Fruit fly (Drosophila melanogaster) whole organism, embryonic: ENCODE data around the gene dec.

ENCODE experiments used
- Abd-B ChIP-seq: fragments of 200-800 bp; sonication (Bioruptor generic); optimal IDR thresholded peaks from 2 replicates; lab custom pipeline; 2018; ENCODE audit warnings: missing biosample characterization, mild to moderate bottlenecking, missing genetic modification characterization, moderate library complexity
- Atf6 ChIP-seq: fragments of 200-800 bp; sonication (Bioruptor generic); IDR thresholded peaks from 2 replicates; pipeline ENCODE4 v1.3.6; 2022; ENCODE audit warnings: missing biosample characterization, missing genetic modification characterization
- CG10654 ChIP-seq: fragments of 200-800 bp; sonication (Bioruptor generic); optimal IDR thresholded peaks from 2 replicates; lab custom pipeline; 2016; ENCODE audit warnings: missing biosample characterization, missing genetic modification characterization
- CG12659 ChIP-seq: fragments of 200-800 bp; sonication (Bioruptor generic); optimal IDR thresholded peaks from 3 replicates; lab custom pipeline; 2017; ENCODE audit warnings: mild to moderate bottlenecking, missing biosample characterization, missing genetic modification reagents, missing genetic modification characterization
- CG13287 ChIP-seq: fragments of 200-800 bp; sonication (Bioruptor generic); IDR thresholded peaks from 2 replicates; pipeline ENCODE4 v1.3.6; 2022; ENCODE audit warnings: missing biosample characterization, missing genetic modification characterization; ENCODE audit not compliant: partially characterized antibody
- CG14050 ChIP-seq: fragments of 200-800 bp; sonication (Bioruptor generic); IDR thresholded peaks from 3 replicates; pipeline ENCODE4 v1.3.6; 2022; ENCODE audit warnings: missing biosample characterization, missing genetic modification characterization
- CG15696 ChIP-seq: fragments of 200-800 bp; sonication (Bioruptor generic); optimal IDR thresholded peaks from 2 replicates; lab custom pipeline; 2019; ENCODE audit warnings: missing biosample characterization, mild to moderate bottlenecking, missing genetic modification characterization, moderate library complexity
- CG2129 ChIP-seq: fragments of 200-800 bp; sonication (Bioruptor generic); IDR thresholded peaks from 2 replicates; pipeline ENCODE4 v1.3.6; 2022; ENCODE audit warnings: missing biosample characterization, missing genetic modification characterization; ENCODE audit not compliant: partially characterized antibody
- CG2199 ChIP-seq: fragments of 200-800 bp; sonication (Bioruptor generic); IDR thresholded peaks from 3 replicates; pipeline ENCODE4 v1.3.6; 2022; ENCODE audit warnings: missing biosample characterization, missing genetic modification characterization
- CG2202 ChIP-seq: fragments of 200-800 bp; sonication (Bioruptor generic); optimal IDR thresholded peaks from 2 replicates; lab custom pipeline; 2018; ENCODE audit warnings: missing biosample characterization, mild to moderate bottlenecking, missing genetic modification characterization
- CG2889 ChIP-seq: fragments of 200-800 bp; sonication (Bioruptor generic); IDR thresholded peaks from 3 replicates; pipeline ENCODE4 v1.3.6; 2022; ENCODE audit warnings: missing biosample characterization, missing genetic modification characterization
- CG30403 ChIP-seq: fragments of 200-800 bp; sonication (Bioruptor generic); optimal IDR thresholded peaks from 3 replicates; lab custom pipeline; 2016; ENCODE audit warnings: missing biosample characterization, missing genetic modification characterization
- CG34376 ChIP-seq: fragments of 200-800 bp; sonication (Bioruptor generic); optimal IDR thresholded peaks from 2 replicates; lab custom pipeline; 2018; ENCODE audit warnings: missing biosample characterization, mild to moderate bottlenecking, missing genetic modification characterization
- CG7357 ChIP-seq: fragments of 200-800 bp; sonication (Bioruptor generic); IDR thresholded peaks from 3 replicates; pipeline ENCODE4 v1.3.6; 2022; ENCODE audit warnings: missing biosample characterization, missing genetic modification characterization
- CG9876 ChIP-seq: fragments of 200-800 bp; sonication (Bioruptor generic); optimal IDR thresholded peaks from 2 replicates; lab custom pipeline; 2016; ENCODE audit warnings: missing biosample characterization, missing genetic modification characterization
- CrebB ChIP-seq: fragments of 200-800 bp; sonication (Bioruptor generic); optimal IDR thresholded peaks from 3 replicates; lab custom pipeline; 2018; ENCODE audit warnings: missing biosample characterization, mild to moderate bottlenecking, missing genetic modification characterization
- D19A ChIP-seq: fragments of 200-800 bp; optimal IDR thresholded peaks from 3 replicates; lab custom pipeline; 2019; ENCODE audit warnings: missing biosample characterization, mild to moderate bottlenecking, missing genetic modification characterization, moderate library complexity
- Dek ChIP-seq: fragments of 200-800 bp; sonication (Bioruptor generic); optimal IDR thresholded peaks from 3 replicates; lab custom pipeline; 2019; ENCODE audit warnings: missing biosample characterization, mild to moderate bottlenecking, missing genetic modification characterization, moderate library complexity
- Ets97D ChIP-seq: fragments of 200-800 bp; sonication (Bioruptor generic); optimal IDR thresholded peaks from 3 replicates; lab custom pipeline; 2016; ENCODE audit warnings: missing biosample characterization, missing genetic modification characterization
- Fer1 ChIP-seq: fragments of 200-800 bp; sonication (Bioruptor generic); optimal IDR thresholded peaks from 2 replicates; lab custom pipeline; 2017; ENCODE audit warnings: missing biosample characterization, mild to moderate bottlenecking, missing genetic modification characterization
- Fer2 ChIP-seq: fragments of 200-800 bp; sonication (Bioruptor generic); optimal IDR thresholded peaks from 2 replicates; lab custom pipeline; 2018; ENCODE audit warnings: missing biosample characterization, mild to moderate bottlenecking, missing genetic modification characterization, moderate library complexity
- HmgD ChIP-seq: fragments of 200-800 bp; sonication (Bioruptor generic); optimal IDR thresholded peaks from 3 replicates; lab custom pipeline; 2016; ENCODE audit warnings: missing biosample characterization, missing genetic modification characterization
- Hr78 ChIP-seq, 2 experiments: fragments of 200-800 bp in 1 of 2; fragments of >200 bp in 1 of 2; sonication (Bioruptor generic) in 1 of 2; optimal IDR thresholded peaks; 2 replicates each; lab custom pipeline; 2017 to 2019; ENCODE audit warnings: missing biosample characterization in 2 of 2, missing genetic modification characterization in 2 of 2, mild to moderate bottlenecking in 1 of 2, moderate library complexity in 1 of 2
- MESR4 ChIP-seq: fragments of 200-800 bp; sonication (Bioruptor generic); optimal IDR thresholded peaks from 2 replicates; lab custom pipeline; 2018; ENCODE audit warnings: missing biosample characterization, mild to moderate bottlenecking, missing genetic modification characterization, moderate library complexity
- Nf-YC ChIP-seq: fragments of 200-800 bp; optimal IDR thresholded peaks from 3 replicates; lab custom pipeline; 2019; ENCODE audit warnings: missing biosample characterization, mild to moderate bottlenecking, missing genetic modification characterization, moderate library complexity
- Ravus ChIP-seq: fragments of 200-800 bp; sonication (Bioruptor generic); IDR thresholded peaks from 2 replicates; pipeline ENCODE4 v1.3.6; 2022; ENCODE audit warnings: missing biosample characterization, missing genetic modification characterization
- Six4 ChIP-seq: fragments of 200-800 bp; sonication (Bioruptor generic); optimal IDR thresholded peaks from 2 replicates; lab custom pipeline; 2016; ENCODE audit warnings: missing biosample characterization, missing genetic modification characterization
- Sox100B ChIP-seq: fragments of 200-800 bp; sonication (Bioruptor generic); optimal IDR thresholded peaks from 3 replicates; lab custom pipeline; 2018; ENCODE audit warnings: missing biosample characterization, mild to moderate bottlenecking, missing genetic modification characterization
- TFAM ChIP-seq: fragments of 200-800 bp; sonication (Bioruptor generic); optimal IDR thresholded peaks from 2 replicates; lab custom pipeline; 2017; ENCODE audit warnings: missing biosample characterization, missing genetic modification characterization, inconsistent platforms
- az2 ChIP-seq: fragments of 200-800 bp; sonication (Bioruptor generic); optimal IDR thresholded peaks from 3 replicates; lab custom pipeline; 2016; ENCODE audit warnings: missing biosample characterization, missing genetic modification characterization
- bcd ChIP-seq: fragments of 200-800 bp; sonication (Bioruptor generic); optimal IDR thresholded peaks from 2 replicates; lab custom pipeline; 2017; ENCODE audit warnings: missing biosample characterization, mild to moderate bottlenecking, missing genetic modification characterization
- br ChIP-seq: fragments of >200 bp; optimal IDR thresholded peaks from 2 replicates; lab custom pipeline; 2017
- bsh ChIP-seq, 2 experiments: fragments of 200-800 bp; sonication (Bioruptor generic); optimal IDR thresholded peaks; 2 replicates each; lab custom pipeline; 2017 to 2018; ENCODE audit warnings: mild to moderate bottlenecking in 2 of 2, missing biosample characterization in 2 of 2, missing genetic modification characterization in 2 of 2, moderate library complexity in 1 of 2
- danr ChIP-seq: fragments of 200-800 bp; sonication (Bioruptor generic); IDR thresholded peaks from 2 replicates; pipeline ENCODE4 v1.3.6; 2022; ENCODE audit warnings: missing biosample characterization, missing genetic modification characterization
- dpn ChIP-seq, 2 experiments: fragments of 200-800 bp; sonication (Bioruptor generic); optimal IDR thresholded peaks; 3 replicates each; lab custom pipeline; 2016; ENCODE audit warnings: missing biosample characterization in 2 of 2, missing genetic modification characterization in 2 of 2
- fru ChIP-seq: fragments of >200 bp; optimal IDR thresholded peaks from 2 replicates; lab custom pipeline; 2017
- gcm2 ChIP-seq: fragments of 200-800 bp; sonication (Bioruptor generic); optimal IDR thresholded peaks from 2 replicates; lab custom pipeline; 2016; ENCODE audit warnings: missing biosample characterization, missing genetic modification characterization
- gem ChIP-seq: fragments of 200-800 bp; sonication (Bioruptor generic); optimal IDR thresholded peaks from 2 replicates; lab custom pipeline; 2019; ENCODE audit warnings: missing biosample characterization, mild to moderate bottlenecking, missing genetic modification characterization, moderate library complexity
- gsb ChIP-seq: fragments of 200-800 bp; sonication (Bioruptor generic); IDR thresholded peaks from 2 replicates; pipeline ENCODE4 v1.3.6; 2022; ENCODE audit warnings: missing biosample characterization, missing genetic modification characterization
- kay ChIP-seq: fragments of 200-800 bp; sonication (Bioruptor generic); optimal IDR thresholded peaks from 2 replicates; lab custom pipeline; 2016; ENCODE audit warnings: missing biosample characterization, missing genetic modification characterization
- mld ChIP-seq: fragments of 200-800 bp; sonication (Bioruptor generic); IDR thresholded peaks from 3 replicates; pipeline ENCODE4 v1.3.6; 2022; ENCODE audit warnings: missing biosample characterization, missing genetic modification characterization; ENCODE audit not compliant: partially characterized antibody
- psq ChIP-seq: fragments of 200-800 bp; sonication (Bioruptor generic); optimal IDR thresholded peaks from 2 replicates; lab custom pipeline; 2017; ENCODE audit warnings: missing biosample characterization, missing genetic modification characterization
- ro ChIP-seq: fragments of 200-800 bp; sonication (Bioruptor generic); IDR thresholded peaks from 2 replicates; pipeline ENCODE4 v1.3.6; 2022; ENCODE audit warnings: missing biosample characterization, missing genetic modification characterization
- sc ChIP-seq, 3 experiments: fragments of >200 bp in 2 of 3; fragments of 200-800 bp in 1 of 3; sonication (Bioruptor generic) in 1 of 3; optimal IDR thresholded peaks; 2 replicates in 2 of 3; 3 replicates in 1 of 3; lab custom pipeline; 2017; ENCODE audit warnings: mild to moderate bottlenecking in 1 of 3, missing biosample characterization in 1 of 3, missing genetic modification characterization in 1 of 3, missing genetic modification reagents in 1 of 3
- sim ChIP-seq: fragments of 200-800 bp; sonication (Bioruptor generic); IDR thresholded peaks from 2 replicates; pipeline ENCODE4 v1.3.6; 2022; ENCODE audit warnings: missing biosample characterization, missing genetic modification characterization
- so ChIP-seq: fragments of 200-800 bp; sonication (Bioruptor generic); IDR thresholded peaks from 3 replicates; pipeline ENCODE4 v1.3.6; 2022; ENCODE audit warnings: missing biosample characterization, missing genetic modification characterization
- tap ChIP-seq: fragments of 200-800 bp; optimal IDR thresholded peaks from 3 replicates; lab custom pipeline; 2019; ENCODE audit warnings: missing biosample characterization, mild to moderate bottlenecking, missing genetic modification characterization, moderate library complexity
- tll ChIP-seq, 2 experiments: fragments of 200-800 bp in 1 of 2; fragments of >200 bp in 1 of 2; sonication (Bioruptor generic) in 1 of 2; optimal IDR thresholded peaks; 2 replicates each; lab custom pipeline; 2017 to 2019; ENCODE audit warnings: missing biosample characterization in 2 of 2, missing genetic modification characterization in 2 of 2, mild to moderate bottlenecking in 1 of 2, moderate library complexity in 1 of 2
- zf30C ChIP-seq: fragments of 200-800 bp; sonication (Bioruptor generic); optimal IDR thresholded peaks from 3 replicates; lab custom pipeline; 2018; ENCODE audit warnings: missing biosample characterization, mild to moderate bottlenecking, missing genetic modification characterization
- zfh2 ChIP-seq: fragments of 200-800 bp; sonication (Bioruptor generic); optimal IDR thresholded peaks from 2 replicates; lab custom pipeline; 2016; ENCODE audit warnings: missing biosample characterization, missing genetic modification characterization

The dec gene

dm6 chrX:7888386-7889024, 15.5 kb upstream of the dec start, which contains the start of gene Acat1 (continued):
- no peak for TF ChIP-seq Ravus (GFP tag; lab: Robert Waterston, UW)
- peak; percentile 27 for TF ChIP-seq tap (tag; lab: Kevin White, UChicago)
- no peak for TF ChIP-seq Hr78 (GFP tag; optimal IDR thresholded peaks at IDR 0.05; lab: Kevin White, UChicago)
- TF ChIP-seq kay = peak; percentile 39
- TF ChIP-seq CG13287 (GFP tag; lab: Robert Waterston, UW) = peak; percentile 62
- TF ChIP-seq HmgD (GFP tag; lab: Kevin White, UChicago) = peak; percentile 29
- peak; percentile 53 for TF ChIP-seq Ets97D (GFP tag; lab: Kevin White, UChicago)
- TF ChIP-seq Fer1 = no peak
- TF ChIP-seq sc (optimal IDR thresholded peaks at IDR 0.05; lab: Kevin White, UChicago) = no peak
- TF ChIP-seq sc (GFP tag; optimal IDR thresholded peaks at IDR 0.05; lab: Kevin White, UChicago) = no peak
- TF ChIP-seq bsh (GFP tag; optimal IDR thresholded peaks at IDR 0.05; lab: Kevin White, UChicago) = peak in 1 of 2 experiments; percentile 64
- TF ChIP-seq CG34376 (GFP tag; lab: Kevin White, UChicago) = peak; percentile 0
- TF ChIP-seq tll (GFP tag; optimal IDR thresholded peaks at IDR 0.05; lab: Kevin White, UChicago) = no peak
- TF ChIP-seq CG14050 (GFP tag; lab: Robert Waterston, UW) = no peak; the same call in 2 of the 3 replicates
- no peak for TF ChIP-seq CrebB (tag; lab: Kevin White, UChicago)
- peak; percentile 46 for TF ChIP-seq D19A (tag; lab: Kevin White, UChicago)
- peak; percentile 42 for TF ChIP-seq Nf-YC (tag; lab: Kevin White, UChicago)
- peak; percentile 42 for TF ChIP-seq bcd
- TF ChIP-seq CG10654 (GFP tag; lab: Kevin White, UChicago) = peak; percentile 48
- TF ChIP-seq so (GFP tag; lab: Robert Waterston, UW) = 0 out of 3 replicates have a peak, but pooled peaks have one; percentile 12
- TF ChIP-seq gsb (GFP tag; lab: Robert Waterston, UW) = no peak
- TF ChIP-seq Dek (tag; lab: Kevin White, UChicago) = no peak
- peak; percentile 15 for TF ChIP-seq Six4 (GFP tag; lab: Kevin White, UChicago)
- TF ChIP-seq gcm2 (GFP tag; lab: Kevin White, UChicago) = no peak
- TF ChIP-seq dpn (GFP tag; optimal IDR thresholded peaks at IDR 0.05; lab: Kevin White, UChicago) = peak; percentile 44 to 64
- TF ChIP-seq MESR4 (GFP tag; lab: Kevin White, UChicago) = peak; percentile 65
- TF ChIP-seq az2 = peak; percentile 49
- no peak for TF ChIP-seq ro (GFP tag; lab: Robert Waterston, UW)
- peak; percentile 12 for TF ChIP-seq Abd-B (GFP tag; lab: Kevin White, UChicago)
- no peak for TF ChIP-seq zf30C (GFP tag; lab: Kevin White, UChicago)
- TF ChIP-seq zfh2 (GFP tag; lab: Kevin White, UChicago) = peak; percentile 77
- TF ChIP-seq sim (GFP tag; lab: Robert Waterston, UW) = no peak
- TF ChIP-seq CG2129 (GFP tag; lab: Robert Waterston, UW) = no peak
- TF ChIP-seq danr (GFP tag; lab: Robert Waterston, UW) = no peak
- no peak for TF ChIP-seq TFAM (GFP tag; lab: Kevin White, UChicago)
- no peak for TF ChIP-seq CG7357
- TF ChIP-seq CG15696 (tag; lab: Kevin White, UChicago) = no peak
- TF ChIP-seq CG2202 (tag; lab: Kevin White, UChicago) = peak; percentile 35
- no peak for TF ChIP-seq psq (GFP tag; lab: Kevin White, UChicago)
- TF ChIP-seq Atf6 (GFP tag; lab: Robert Waterston, UW) = no peak; the same call in 1 of the 2 replicates
- no peak for TF ChIP-seq Sox100B (GFP tag; lab: Kevin White, UChicago)
- TF ChIP-seq br (lab: Kevin White, UChicago) = no peak
- TF ChIP-seq CG2889 (GFP tag; lab: Robert Waterston, UW) = no peak
- TF ChIP-seq Fer2 = no peak
- 0 out of 3 replicates have a peak, but pooled peaks have one; percentile 15 for TF ChIP-seq CG2199 (GFP tag; lab: Robert Waterston, UW)
- TF ChIP-seq CG9876 (GFP tag; lab: Kevin White, UChicago) = no peak
- TF ChIP-seq CG12659 (GFP tag; lab: Kevin White, UChicago) = peak; percentile 52
- peak; percentile 71 for TF ChIP-seq CG30403 (GFP tag; lab: Kevin White, UChicago)
- TF ChIP-seq fru = no peak
- TF ChIP-seq mld (GFP tag; lab: Robert Waterston, UW) = no peak
- TF ChIP-seq gem (tag; lab: Kevin White, UChicago) = no peak
